Fruit fly (Drosophila melanogaster): Measurements from ENCODE around the gene CG33116.

Gene CG33116

dm6 chr2L:19582185-19582584 is 48.9 kb downstream of the CG33116 start, which contains the start of gene Hakai (continued):
- TF ChIP-seq CG34224 (GFP tag; IDR thresholded peaks at IDR 0.05; ENCODE audit: partially characterized antibody) = peak; percentile 57; the same call in 2 of the 3 replicates
- 0 out of 3 replicates have a peak, but pooled peaks have one; percentile 48 for TF ChIP-seq CG2889 (GFP tag; IDR thresholded peaks at IDR 0.05)
- no peak for TF ChIP-seq Hr78 (GFP tag; optimal IDR thresholded peaks at IDR 0.05)
- peak; percentile 20; the same call in 1 of the 2 replicates for TF ChIP-seq dati (GFP tag; IDR thresholded peaks at IDR 0.05)
- TF ChIP-seq CG5180 (GFP tag; optimal IDR thresholded peaks at IDR 0.05) = no peak
- TF ChIP-seq CG4360 (GFP tag; IDR thresholded peaks at IDR 0.05) = no peak
- TF ChIP-seq CG18619 (GFP tag; optimal IDR thresholded peaks at IDR 0.05) = peak; percentile 26
- peak; percentile 48 for TF ChIP-seq CG16863 (GFP tag; optimal IDR thresholded peaks at IDR 0.05)
- TF ChIP-seq E2f1 (GFP tag; IDR thresholded peaks at IDR 0.05) = 0 out of 2 replicates have a peak, but pooled peaks have one; percentile 31
- TF ChIP-seq slp2 (GFP tag; optimal IDR thresholded peaks at IDR 0.05) = peak; percentile 40
- TF ChIP-seq ssp (GFP tag; IDR thresholded peaks at IDR 0.05) = peak; percentile 57
- TF ChIP-seq CG30020 (tag; optimal IDR thresholded peaks at IDR 0.05) = peak; percentile 33
- TF ChIP-seq ATbp (GFP tag; optimal IDR thresholded peaks at IDR 0.05) = no peak
- peak; percentile 29 for TF ChIP-seq nerfin-1 (tag; optimal IDR thresholded peaks at IDR 0.05)
- peak; percentile 18 for TF ChIP-seq CG30431 (GFP tag; optimal IDR thresholded peaks at IDR 0.05)
- peak; percentile 67; the same call in 1 of the 3 replicates for TF ChIP-seq CG11456 (GFP tag; IDR thresholded peaks at IDR 0.05)
- peak; percentile 69 for TF ChIP-seq CG17361 (GFP tag; IDR thresholded peaks at IDR 0.05)
- TF ChIP-seq E2f2 (GFP tag; IDR thresholded peaks at IDR 0.05) = peak; percentile 82
- TF ChIP-seq CG14441 (GFP tag; IDR thresholded peaks at IDR 0.05) = peak; percentile 58; the same call in 1 of the 2 replicates
- TF ChIP-seq CG6765 (GFP tag; optimal IDR thresholded peaks at IDR 0.05) = no peak
- TF ChIP-seq CG16815 (GFP tag; optimal IDR thresholded peaks at IDR 0.05) = no peak
- peak; percentile 96 for TF ChIP-seq Med (GFP tag)
- peak; percentile 55 for TF ChIP-seq Sry-δ (GFP tag; optimal IDR thresholded peaks at IDR 0.05)
- no peak for TF ChIP-seq kay (GFP tag; optimal IDR thresholded peaks at IDR 0.05)
- TF ChIP-seq CG10462 (GFP tag; optimal IDR thresholded peaks at IDR 0.05) = no peak
- TF ChIP-seq bcd (GFP tag; optimal IDR thresholded peaks at IDR 0.05) = peak; percentile 54
- peak; percentile 41 for TF ChIP-seq CG10979 (tag; optimal IDR thresholded peaks at IDR 0.05)
- TF ChIP-seq dmrt99B (tag; optimal IDR thresholded peaks at IDR 0.05) = peak; percentile 16
- TF ChIP-seq ind (GFP tag; optimal IDR thresholded peaks at IDR 0.05) = peak; percentile 77
- no peak for TF ChIP-seq CG4282 (GFP tag; optimal IDR thresholded peaks at IDR 0.05)
- peak; percentile 80 for TF ChIP-seq YL-1 (GFP tag; optimal IDR thresholded peaks at IDR 0.05)
- TF ChIP-seq CG18476 (GFP tag; optimal IDR thresholded peaks at IDR 0.05) = peak; percentile 24
- peak; percentile 56; the same call in 1 of the 2 replicates for TF ChIP-seq CG32772 (GFP tag; IDR thresholded peaks at IDR 0.05)
- TF ChIP-seq pan (optimal IDR thresholded peaks at IDR 0.05) = no peak
- TF ChIP-seq pan (GFP tag; optimal IDR thresholded peaks at IDR 0.05 in 1 of 2, IDR thresholded peaks at IDR 0.05 in 1 of 2) = peak in 1 of 2 experiments; percentile 50
- TF ChIP-seq Ets65A (GFP tag) = peak; percentile 94
- peak; percentile 97 for TF ChIP-seq CG7928 (GFP tag; optimal IDR thresholded peaks at IDR 0.05)
- TF ChIP-seq Hmr (GFP tag; optimal IDR thresholded peaks at IDR 0.05) = peak; percentile 40
- peak; percentile 41; the same call in 1 of the 2 replicates for TF ChIP-seq tna (GFP tag; IDR thresholded peaks at IDR 0.05; ENCODE audit: partially characterized antibody)
- TF ChIP-seq CG7556 (GFP tag; optimal IDR thresholded peaks at IDR 0.05) = peak; percentile 14
- peak; percentile 73 for TF ChIP-seq HLH54F (GFP tag; optimal IDR thresholded peaks at IDR 0.05)
- peak; percentile 31 for TF ChIP-seq gfzf (GFP tag; optimal IDR thresholded peaks at IDR 0.05)
- TF ChIP-seq CG3163 (GFP tag; optimal IDR thresholded peaks at IDR 0.05) = peak; percentile 54
- peak; percentile 92 for TF ChIP-seq sens (GFP tag)
- TF ChIP-seq CG10565 (GFP tag; optimal IDR thresholded peaks at IDR 0.05) = no peak
- peak; percentile 54 for TF ChIP-seq chn (GFP tag; optimal IDR thresholded peaks at IDR 0.05)
- TF ChIP-seq Scr (GFP tag; IDR thresholded peaks at IDR 0.05; ENCODE audit: partially characterized antibody) = peak; percentile 59
- peak; percentile 14 for TF ChIP-seq CG12942 (GFP tag; optimal IDR thresholded peaks at IDR 0.05)
- peak; percentile 25 for TF ChIP-seq unpg (GFP tag; optimal IDR thresholded peaks at IDR 0.05)
- TF ChIP-seq CG11247 (GFP tag; IDR thresholded peaks at IDR 0.05) = peak; percentile 60
- TF ChIP-seq pho (GFP tag; optimal IDR thresholded peaks at IDR 0.05) = peak; percentile 49
